Fruit fly (Drosophila melanogaster) whole organism, prepupa: Measurements from ENCODE around the gene CG7120.
A peak's percentile ranks its signal among the peaks of the same experiment; 100 is the strongest.

Experiments used
- Blimp-1 ChIP-seq: fragments of 200-800 bp; sonication (Bioruptor generic); optimal IDR thresholded peaks from 3 replicates; lab custom pipeline; 2017; ENCODE audit warnings: missing biosample characterization, missing genetic modification characterization, mild to moderate bottlenecking, moderate library complexity, missing genetic modification reagents
- CG10631 ChIP-seq: fragments of 200-800 bp; sonication (Bioruptor generic); optimal IDR thresholded peaks from 2 replicates; lab custom pipeline; 2016; ENCODE audit warnings: missing biosample characterization, missing genetic modification characterization
- CG10669 ChIP-seq: fragments of 200-800 bp; sonication (Bioruptor generic); optimal IDR thresholded peaks from 3 replicates; lab custom pipeline; 2018; ENCODE audit warnings: missing biosample characterization, mild to moderate bottlenecking, missing genetic modification characterization, moderate library complexity
- CG11902 ChIP-seq: fragments of 200-800 bp; sonication (Bioruptor generic); optimal IDR thresholded peaks from 3 replicates; lab custom pipeline; 2016; ENCODE audit warnings: missing biosample characterization, missing genetic modification characterization
- CG15336 ChIP-seq: fragments of 200-800 bp; sonication (Bioruptor generic); IDR thresholded peaks from 2 replicates; pipeline ENCODE4 v1.3.6; 2022; ENCODE audit warnings: missing biosample characterization, missing genetic modification characterization
- CG16779 ChIP-seq: fragments of 200-800 bp; sonication (Bioruptor generic); optimal IDR thresholded peaks from 3 replicates; lab custom pipeline; 2017; ENCODE audit warnings: missing biosample characterization, mild to moderate bottlenecking, missing genetic modification characterization
- CG3032 ChIP-seq: fragments of 200-800 bp; optimal IDR thresholded peaks from 2 replicates; lab custom pipeline; 2019; ENCODE audit warnings: missing biosample characterization, mild to moderate bottlenecking, missing genetic modification characterization, moderate library complexity
- CG31627 ChIP-seq: fragments of 200-800 bp; sonication (Bioruptor generic); optimal IDR thresholded peaks from 3 replicates; lab custom pipeline; 2016; ENCODE audit warnings: missing biosample characterization, missing genetic modification characterization
- CG32006 ChIP-seq: fragments of 200-800 bp; sonication (Bioruptor generic); optimal IDR thresholded peaks from 3 replicates; lab custom pipeline; 2017; ENCODE audit warnings: missing biosample characterization, mild to moderate bottlenecking, missing genetic modification characterization
- CG34406 ChIP-seq: fragments of 200-800 bp; sonication (Bioruptor generic); optimal IDR thresholded peaks from 3 replicates; lab custom pipeline; 2016; ENCODE audit warnings: missing biosample characterization, missing genetic modification characterization
- CG3919 ChIP-seq: fragments of 200-800 bp; sonication (Bioruptor generic); optimal IDR thresholded peaks from 3 replicates; lab custom pipeline; 2016; ENCODE audit warnings: missing biosample characterization, missing genetic modification characterization
- CG4318 ChIP-seq: fragments of 200-800 bp; sonication (Bioruptor generic); optimal IDR thresholded peaks from 3 replicates; lab custom pipeline; 2017; ENCODE audit warnings: missing biosample characterization, mild to moderate bottlenecking, missing genetic modification characterization
- CG6163 ChIP-seq: fragments of 200-800 bp; sonication (Bioruptor generic); IDR thresholded peaks from 3 replicates; pipeline ENCODE4 v1.3.6; 2022; ENCODE audit warnings: missing biosample characterization, missing genetic modification characterization
- CG7368 ChIP-seq: fragments of 200-800 bp; sonication (Bioruptor generic); optimal IDR thresholded peaks from 3 replicates; lab custom pipeline; 2016; ENCODE audit warnings: missing biosample characterization, missing genetic modification characterization
- CG8119 ChIP-seq: fragments of 200-800 bp; sonication (Bioruptor generic); IDR thresholded peaks from 3 replicates; pipeline ENCODE4 v1.3.6; 2022; ENCODE audit warnings: missing biosample characterization, missing genetic modification characterization
- CG8319 ChIP-seq: fragments of 200-800 bp; sonication (Bioruptor generic); optimal IDR thresholded peaks from 3 replicates; lab custom pipeline; 2016; ENCODE audit warnings: missing biosample characterization, missing genetic modification characterization
- CG8632 ChIP-seq: fragments of 200-800 bp; sonication (Bioruptor generic); optimal IDR thresholded peaks from 3 replicates; lab custom pipeline; 2016; ENCODE audit warnings: missing biosample characterization, missing genetic modification characterization
- CG9139 ChIP-seq: fragments of 200-800 bp; sonication (Bioruptor generic); optimal IDR thresholded peaks from 3 replicates; lab custom pipeline; 2017; ENCODE audit warnings: missing biosample characterization, mild to moderate bottlenecking, missing genetic modification characterization
- Eip75B ChIP-seq: fragments of 200-800 bp; sonication (Bioruptor generic); optimal IDR thresholded peaks from 3 replicates; lab custom pipeline; 2016; ENCODE audit warnings: missing biosample characterization, missing genetic modification characterization
- Eip78C ChIP-seq: fragments of 200-800 bp; sonication (Bioruptor generic); peaks from one replicate; lab custom pipeline; 2016; ENCODE audit warnings: missing biosample characterization, missing genetic modification characterization
- Eip93F ChIP-seq: fragments of 200-800 bp; sonication (Bioruptor generic); optimal IDR thresholded peaks from 2 replicates; lab custom pipeline; 2016; ENCODE audit warnings: missing biosample characterization, mild to moderate bottlenecking, missing genetic modification characterization
- Ets21C ChIP-seq: fragments of 200-800 bp; sonication (Bioruptor generic); optimal IDR thresholded peaks from 3 replicates; lab custom pipeline; 2016; ENCODE audit warnings: missing biosample characterization, missing genetic modification characterization
- Ets96B ChIP-seq: fragments of 200-800 bp; optimal IDR thresholded peaks from 2 replicates; lab custom pipeline; 2019; ENCODE audit warnings: missing biosample characterization, mild to moderate bottlenecking, missing genetic modification characterization, moderate library complexity
- Gug ChIP-seq: fragments of 200-800 bp; sonication (Bioruptor generic); IDR thresholded peaks from 2 replicates; pipeline ENCODE4 v1.3.6; 2022; ENCODE audit warnings: missing biosample characterization, missing genetic modification characterization
- Hr38 ChIP-seq: sonication (Bioruptor generic); optimal IDR thresholded peaks from 2 replicates; lab custom pipeline; 2016; ENCODE audit warnings: missing biosample characterization, missing genetic modification characterization
- Hr39 ChIP-seq: fragments of 200-800 bp; sonication (Bioruptor generic); optimal IDR thresholded peaks from 2 replicates; lab custom pipeline; 2016; ENCODE audit warnings: missing biosample characterization, missing genetic modification characterization
- Hr4 ChIP-seq: fragments of 200-800 bp; sonication (Bioruptor generic); optimal IDR thresholded peaks from 3 replicates; lab custom pipeline; 2016; ENCODE audit warnings: missing biosample characterization, missing genetic modification characterization
- Lpt ChIP-seq: fragments of 200-800 bp; sonication (Bioruptor generic); optimal IDR thresholded peaks from 3 replicates; lab custom pipeline; 2016; ENCODE audit warnings: missing biosample characterization, missing genetic modification characterization
- Met ChIP-seq: fragments of 200-800 bp; sonication (Bioruptor generic); optimal IDR thresholded peaks from 3 replicates; lab custom pipeline; 2016; ENCODE audit warnings: missing biosample characterization, missing genetic modification characterization
- OdsH ChIP-seq: fragments of 200-800 bp; sonication (Bioruptor generic); optimal IDR thresholded peaks from 3 replicates; lab custom pipeline; 2016; ENCODE audit warnings: missing biosample characterization, missing genetic modification characterization
- Sox102F ChIP-seq: fragments of 200-800 bp; sonication (Bioruptor generic); optimal IDR thresholded peaks from 2 replicates; lab custom pipeline; 2016; ENCODE audit warnings: missing biosample characterization, mild to moderate bottlenecking, missing genetic modification characterization
- Sox14 ChIP-seq: fragments of 200-800 bp; sonication (Bioruptor generic); optimal IDR thresholded peaks from 3 replicates; lab custom pipeline; 2016; ENCODE audit warnings: missing biosample characterization, missing genetic modification characterization
- achi ChIP-seq: fragments of 200-800 bp; sonication (Bioruptor generic); optimal IDR thresholded peaks from 3 replicates; lab custom pipeline; 2016; ENCODE audit warnings: missing biosample characterization, missing genetic modification characterization
- acj6 ChIP-seq: fragments of 200-800 bp; sonication (Bioruptor generic); optimal IDR thresholded peaks from 3 replicates; lab custom pipeline; 2016; ENCODE audit warnings: missing biosample characterization, missing genetic modification characterization
- cyc ChIP-seq: fragments of 200-800 bp; sonication (Bioruptor generic); optimal IDR thresholded peaks from 3 replicates; lab custom pipeline; 2016; ENCODE audit warnings: missing biosample characterization, missing genetic modification characterization
- dsx ChIP-seq: fragments of 200-800 bp; optimal IDR thresholded peaks from 3 replicates; lab custom pipeline; 2019; ENCODE audit warnings: missing biosample characterization, mild to moderate bottlenecking, missing genetic modification characterization, moderate library complexity; ENCODE audit not compliant: poor library complexity, severe bottlenecking
- eg ChIP-seq: fragments of 200-800 bp; sonication (Bioruptor generic); IDR thresholded peaks from 3 replicates; pipeline ENCODE4 v1.3.6; 2022; ENCODE audit warnings: missing biosample characterization, missing genetic modification characterization
- esn ChIP-seq: fragments of 200-800 bp; sonication (Bioruptor generic); optimal IDR thresholded peaks from 2 replicates; lab custom pipeline; 2016; ENCODE audit warnings: missing biosample characterization, mild to moderate bottlenecking, missing genetic modification characterization, moderate library complexity
- fd59A ChIP-seq: fragments of 200-800 bp; sonication (Bioruptor generic); optimal IDR thresholded peaks from 2 replicates; lab custom pipeline; 2017; ENCODE audit warnings: missing biosample characterization, mild to moderate bottlenecking, missing genetic modification characterization, missing genetic modification reagents
- fd85E ChIP-seq: fragments of 200-800 bp; sonication (Bioruptor generic); optimal IDR thresholded peaks from 3 replicates; lab custom pipeline; 2016; ENCODE audit warnings: missing biosample characterization, missing genetic modification characterization
- fkh ChIP-seq: fragments of 200-800 bp; sonication (Bioruptor generic); optimal IDR thresholded peaks from 3 replicates; lab custom pipeline; 2017; ENCODE audit warnings: missing biosample characterization, mild to moderate bottlenecking, missing genetic modification characterization, moderate library complexity
- lz ChIP-seq: fragments of 200-800 bp; sonication (Bioruptor generic); optimal IDR thresholded peaks from 3 replicates; lab custom pipeline; 2016; ENCODE audit warnings: missing biosample characterization, missing genetic modification characterization
- net ChIP-seq: fragments of 200-800 bp; sonication (Bioruptor generic); optimal IDR thresholded peaks from 3 replicates; lab custom pipeline; 2016; ENCODE audit warnings: missing biosample characterization, missing genetic modification characterization
- pdm3 ChIP-seq: fragments of 200-800 bp; sonication (Bioruptor generic); optimal IDR thresholded peaks from 3 replicates; lab custom pipeline; 2016; ENCODE audit warnings: missing biosample characterization, missing genetic modification characterization
- salr ChIP-seq, 2 experiments: fragments of 200-800 bp; sonication (Bioruptor generic); optimal IDR thresholded peaks; 3 replicates each; lab custom pipeline; 2016 to 2018; ENCODE audit warnings: missing biosample characterization in 2 of 2, missing genetic modification characterization in 2 of 2, mild to moderate bottlenecking in 1 of 2
- topi ChIP-seq: fragments of 200-800 bp; sonication (Bioruptor generic); optimal IDR thresholded peaks from 3 replicates; lab custom pipeline; 2016; ENCODE audit warnings: missing biosample characterization, missing genetic modification characterization

The CG7120 gene

DNA sequence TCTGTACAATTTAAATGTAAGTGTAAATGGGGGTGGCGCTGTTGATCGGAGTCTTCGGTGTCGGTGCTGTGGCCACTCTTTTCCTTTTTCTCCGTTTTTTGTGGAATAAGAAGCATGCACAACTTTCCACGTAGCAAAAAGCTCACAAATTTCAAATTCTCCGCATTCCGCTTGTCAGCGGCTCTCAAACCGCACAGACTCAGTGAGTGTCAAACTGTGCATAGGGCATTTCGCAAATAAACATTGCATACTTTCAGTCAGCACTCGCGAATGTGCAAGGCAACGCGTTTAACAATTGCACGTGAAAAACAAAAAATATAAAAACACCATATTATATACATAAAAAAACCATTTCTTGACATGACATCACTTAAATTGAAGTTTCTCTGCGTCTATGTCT is 856 bp upstream of the CG7120 start:
- TF ChIP-seq Eip78C (GFP tag; lab: Kevin White, UChicago) (peak; percentile 33), esn (GFP tag; lab: Kevin White, UChicago) (no peak)

DNA sequence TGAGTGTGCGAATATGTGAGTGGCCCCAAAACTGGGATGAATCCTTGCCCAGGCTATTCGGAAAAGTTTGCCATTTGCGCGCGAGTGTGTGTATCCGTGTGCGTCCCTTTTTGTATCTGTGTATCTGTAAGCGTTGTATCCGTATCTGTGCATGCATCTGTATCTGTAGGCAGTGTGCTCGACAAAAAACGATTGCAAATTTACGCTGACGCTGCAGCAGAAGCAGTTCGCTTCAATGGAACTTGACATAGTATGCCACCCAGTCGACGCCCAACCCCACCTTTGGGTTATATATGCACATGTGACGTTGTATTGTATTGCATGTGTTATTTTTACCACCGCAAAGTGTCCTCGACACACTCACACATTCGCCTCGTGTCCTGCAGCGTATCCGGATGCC is 387 bp downstream of the CG7120 start:
- TF ChIP-seq CG16779 (tag; lab: Kevin White, UChicago) (no peak), CG10631 (no peak), CG8632 (GFP tag; lab: Kevin White, UChicago) (no peak), esn (GFP tag; lab: Kevin White, UChicago) (no peak), net (no peak), eg (GFP tag; lab: Robert Waterston, UW) (no peak), CG8319 (no peak), topi (no peak), Ets21C (GFP tag; lab: Kevin White, UChicago) (no peak), pdm3 (GFP tag; lab: Kevin White, UChicago) (no peak), fd85E (no peak), OdsH (GFP tag; lab: Kevin White, UChicago) (no peak), Gug (no peak), Sox14 (GFP tag; lab: Kevin White, UChicago) (no peak), Eip78C (GFP tag; lab: Kevin White, UChicago) (no peak), CG31627 (GFP tag; lab: Kevin White, UChicago) (no peak), CG10669 (no peak), Eip75B (no peak), CG32006 (no peak)

DNA sequence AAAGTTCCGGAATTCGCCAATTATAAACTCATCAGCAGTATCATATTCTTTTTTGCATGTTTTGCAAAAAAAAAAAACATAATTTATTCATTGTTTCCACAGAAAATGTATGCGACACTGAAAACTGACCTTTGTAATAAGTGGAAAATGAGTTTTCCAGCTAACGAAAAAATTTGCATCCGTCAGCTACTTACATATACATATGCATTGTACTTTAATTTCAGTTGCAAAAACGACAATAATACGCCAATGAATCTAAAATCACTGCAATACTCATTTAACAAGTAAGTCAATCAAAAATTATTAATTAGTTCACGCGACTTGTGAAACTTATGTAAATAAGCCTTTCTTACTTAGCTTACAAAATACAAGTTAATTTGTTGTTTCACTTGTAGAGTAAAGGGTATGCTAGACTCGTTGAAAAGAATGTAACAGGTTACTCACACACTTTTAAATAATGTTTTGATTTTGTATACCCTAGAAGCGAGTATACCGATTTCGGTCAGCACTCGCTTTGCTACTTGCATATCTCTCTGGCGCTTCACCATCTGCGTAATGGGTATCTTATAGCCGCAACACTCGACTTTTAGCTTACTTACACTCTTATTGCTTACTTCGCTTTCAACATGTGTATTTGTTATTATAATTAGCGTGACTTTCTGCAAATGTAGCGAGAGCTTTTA is 3.1 kb downstream of the CG7120 start:
- TF ChIP-seq Gug (peak; percentile 60; the same call in 1 of the 2 replicates), CG7368 (no peak), salr (GFP tag; optimal IDR thresholded peaks at IDR 0.05; lab: Kevin White, UChicago) (peak in 1 of 2 experiments; percentile 72), Sox14 (GFP tag; lab: Kevin White, UChicago) (no peak), CG3032 (tag; lab: Kevin White, UChicago) (peak; percentile 80), cyc (GFP tag; lab: Kevin White, UChicago) (no peak), OdsH (GFP tag; lab: Kevin White, UChicago) (no peak), acj6 (GFP tag; lab: Kevin White, UChicago) (no peak), Hr38 (GFP tag; lab: Kevin White, UChicago) (no peak), esn (GFP tag; lab: Kevin White, UChicago) (peak; percentile 84), CG15336 (GFP tag; lab: Robert Waterston, UW) (peak; percentile 83), CG9139 (peak; percentile 20), Hr39 (peak; percentile 90), achi (GFP tag; lab: Kevin White, UChicago) (no peak), Ets96B (tag; lab: Kevin White, UChicago) (no peak), Hr4 (no peak), lz (no peak), CG11902 (peak; percentile 82), Sox102F (GFP tag; lab: Kevin White, UChicago) (peak; percentile 85), fkh (no peak), fd59A (GFP tag; lab: Kevin White, UChicago) (peak; percentile 49), pdm3 (GFP tag; lab: Kevin White, UChicago) (no peak), Eip75B (no peak), CG3919 (no peak), Eip93F (GFP tag; lab: Kevin White, UChicago) (peak; percentile 28), CG34406 (GFP tag; lab: Kevin White, UChicago) (peak; percentile 77), CG32006 (no peak), CG16779 (tag; lab: Kevin White, UChicago) (no peak), CG6163 (GFP tag; lab: Robert Waterston, UW) (peak; percentile 84), Blimp-1 (peak; percentile 68), dsx (GFP tag; lab: Kevin White, UChicago) (no peak), CG4318 (GFP tag; lab: Kevin White, UChicago) (no peak), net (no peak), Eip78C (GFP tag; lab: Kevin White, UChicago) (no peak), eg (GFP tag; lab: Robert Waterston, UW) (peak; percentile 88), CG31627 (GFP tag; lab: Kevin White, UChicago) (peak; percentile 90), Lpt (GFP tag; lab: Kevin White, UChicago) (no peak), CG8632 (GFP tag; lab: Kevin White, UChicago) (no peak), Met (no peak), CG10631 (no peak), CG10669 (no peak), CG8119 (GFP tag; lab: Robert Waterston, UW) (peak; percentile 74; the same call in 2 of the 3 replicates)
